Fruit fly (Drosophila melanogaster) S2 (cell line): ENCODE data around the gene CG11409.

Source experiments
- CG8478 ChIP-seq: fragments of >200 bp; optimal IDR thresholded peaks from 2 replicates; lab custom pipeline; 2018
- CTCF ChIP-seq, 2 experiments: fragments of >200 bp; optimal IDR thresholded peaks; 2 replicates each; lab custom pipeline; 2018

dm6 chrX:1320144-1320981 is 21.0 kb downstream of the CG11409 start:
- TF ChIP-seq CTCF (optimal IDR thresholded peaks at IDR 0.05; lab: Kevin White, UChicago) (no peak), CG8478 (lab: Kevin White, UChicago) (no peak)
